Fruit fly (Drosophila melanogaster) whole organism, embryonic: Measurements from ENCODE around the gene CG32720.
A peak's percentile ranks its signal among the peaks of the same experiment; 100 is the strongest.

Experiments
- CG10565 ChIP-seq: fragments of 200-800 bp; sonication (Bioruptor generic); optimal IDR thresholded peaks from 3 replicates; lab custom pipeline; 2016; ENCODE audit warnings: missing biosample characterization, mild to moderate bottlenecking, missing genetic modification characterization
- CG11085 ChIP-seq: fragments of 200-800 bp; sonication (Bioruptor generic); IDR thresholded peaks from 2 replicates; pipeline ENCODE4 v1.3.6; 2022; ENCODE audit warnings: missing biosample characterization, missing genetic modification characterization
- CG12104 ChIP-seq: fragments of 200-800 bp; sonication (Bioruptor generic); optimal IDR thresholded peaks from 3 replicates; lab custom pipeline; 2016; ENCODE audit warnings: missing biosample characterization, missing genetic modification characterization
- CG13624 ChIP-seq: fragments of 200-800 bp; sonication (Bioruptor generic); optimal IDR thresholded peaks from 2 replicates; lab custom pipeline; 2016; ENCODE audit warnings: missing biosample characterization, missing genetic modification characterization
- CG15269 ChIP-seq: fragments of 200-800 bp; sonication (Bioruptor generic); optimal IDR thresholded peaks from 2 replicates; lab custom pipeline; 2018; ENCODE audit warnings: missing biosample characterization, mild to moderate bottlenecking, missing genetic modification characterization, moderate library complexity
- CG1529 ChIP-seq: fragments of 200-800 bp; sonication (Bioruptor generic); optimal IDR thresholded peaks from 3 replicates; lab custom pipeline; 2018; ENCODE audit warnings: missing biosample characterization, missing genetic modification characterization
- CG1602 ChIP-seq: fragments of 200-800 bp; sonication (Bioruptor generic); optimal IDR thresholded peaks from 3 replicates; lab custom pipeline; 2016; ENCODE audit warnings: missing biosample characterization, missing genetic modification characterization
- CG16779 ChIP-seq: fragments of 200-800 bp; sonication (Bioruptor generic); IDR thresholded peaks from 2 replicates; pipeline ENCODE4 v1.3.6; 2022; ENCODE audit warnings: missing biosample characterization, missing genetic modification characterization
- CG18476 ChIP-seq: fragments of 200-800 bp; sonication (Bioruptor generic); optimal IDR thresholded peaks from 2 replicates; lab custom pipeline; 2016; ENCODE audit warnings: missing biosample characterization, mild to moderate bottlenecking, missing genetic modification characterization
- CG2120 ChIP-seq: fragments of 200-800 bp; sonication (Bioruptor generic); optimal IDR thresholded peaks from 3 replicates; lab custom pipeline; 2016; ENCODE audit warnings: missing biosample characterization, missing genetic modification characterization
- CG30020 ChIP-seq: fragments of 200-800 bp; optimal IDR thresholded peaks from 2 replicates; lab custom pipeline; 2019; ENCODE audit warnings: missing biosample characterization, mild to moderate bottlenecking, missing genetic modification characterization, moderate library complexity
- CG32532 ChIP-seq: fragments of 200-800 bp; sonication (Bioruptor generic); IDR thresholded peaks from 2 replicates; pipeline ENCODE4 v1.3.6; 2022; ENCODE audit warnings: missing biosample characterization, missing genetic modification characterization
- CG3281 ChIP-seq: fragments of 200-800 bp; sonication (Bioruptor generic); optimal IDR thresholded peaks from 3 replicates; lab custom pipeline; 2017; ENCODE audit warnings: missing biosample characterization, mild to moderate bottlenecking, missing genetic modification characterization
- CG42726 ChIP-seq: fragments of 200-800 bp; sonication (Bioruptor generic); IDR thresholded peaks from 2 replicates; pipeline ENCODE4 v1.3.6; 2022; ENCODE audit warnings: missing biosample characterization, missing genetic modification characterization; ENCODE audit not compliant: partially characterized antibody
- CG4424 ChIP-seq: fragments of 200-800 bp; sonication (Bioruptor generic); optimal IDR thresholded peaks from 3 replicates; lab custom pipeline; 2016; ENCODE audit warnings: missing biosample characterization, missing genetic modification characterization
- CG4617 ChIP-seq: fragments of 200-800 bp; sonication (Bioruptor generic); optimal IDR thresholded peaks from 3 replicates; lab custom pipeline; 2016; ENCODE audit warnings: missing biosample characterization, missing genetic modification characterization, borderline replicate concordance
- CG6683 ChIP-seq: fragments of 200-800 bp; sonication (Bioruptor generic); optimal IDR thresholded peaks from 2 replicates; lab custom pipeline; 2017; ENCODE audit warnings: missing biosample characterization, mild to moderate bottlenecking, missing genetic modification characterization, missing genetic modification reagents
- CG6689 ChIP-seq: fragments of 200-800 bp; sonication (Bioruptor generic); IDR thresholded peaks from 2 replicates; pipeline ENCODE4 v1.3.6; 2022; ENCODE audit warnings: missing biosample characterization, missing genetic modification characterization
- CG7839 ChIP-seq: fragments of 200-800 bp; sonication (Bioruptor generic); optimal IDR thresholded peaks from 3 replicates; lab custom pipeline; 2018; ENCODE audit warnings: missing biosample characterization, mild to moderate bottlenecking, missing genetic modification characterization, moderate library complexity
- CG8089 ChIP-seq: fragments of 200-800 bp; sonication (Bioruptor generic); optimal IDR thresholded peaks from 3 replicates; lab custom pipeline; 2016; ENCODE audit warnings: missing biosample characterization, missing genetic modification characterization
- CG8944 ChIP-seq: fragments of 200-800 bp; sonication (Bioruptor generic); optimal IDR thresholded peaks from 3 replicates; lab custom pipeline; 2016; ENCODE audit warnings: missing biosample characterization, missing genetic modification characterization
- CG9215 ChIP-seq: fragments of 200-800 bp; sonication (Bioruptor generic); IDR thresholded peaks from 2 replicates; pipeline ENCODE4 v1.3.6; 2022; ENCODE audit warnings: missing biosample characterization, missing genetic modification characterization
- CG9932 ChIP-seq: fragments of 200-800 bp; sonication (Bioruptor generic); IDR thresholded peaks from 2 replicates; pipeline ENCODE4 v1.3.6; 2022; ENCODE audit warnings: missing biosample characterization, missing genetic modification characterization
- CoRest ChIP-seq: fragments of 200-800 bp; sonication (Bioruptor generic); optimal IDR thresholded peaks from 3 replicates; lab custom pipeline; 2018; ENCODE audit warnings: missing biosample characterization, mild to moderate bottlenecking, missing genetic modification characterization, moderate library complexity
- CrebB ChIP-seq: fragments of 200-800 bp; sonication (Bioruptor generic); optimal IDR thresholded peaks from 3 replicates; lab custom pipeline; 2018; ENCODE audit warnings: missing biosample characterization, mild to moderate bottlenecking, missing genetic modification characterization
- Dip3 ChIP-seq: fragments of 200-800 bp; sonication (Bioruptor generic); optimal IDR thresholded peaks from 3 replicates; lab custom pipeline; 2016; ENCODE audit warnings: missing biosample characterization, missing genetic modification characterization
- Drgx ChIP-seq: fragments of 200-800 bp; sonication (Bioruptor generic); IDR thresholded peaks from 2 replicates; pipeline ENCODE4 v1.3.6; 2022; ENCODE audit warnings: missing biosample characterization, missing genetic modification characterization
- Elba2 ChIP-seq: fragments of 200-800 bp; sonication (Bioruptor generic); optimal IDR thresholded peaks from 3 replicates; lab custom pipeline; 2016; ENCODE audit warnings: missing biosample characterization, missing genetic modification characterization
- Mad ChIP-seq: fragments of 200-800 bp; sonication (Bioruptor generic); optimal IDR thresholded peaks from 2 replicates; lab custom pipeline; 2016; ENCODE audit warnings: missing biosample characterization, missing genetic modification characterization
- Meics ChIP-seq: fragments of 200-800 bp; sonication (Bioruptor generic); optimal IDR thresholded peaks from 2 replicates; lab custom pipeline; 2017; ENCODE audit warnings: missing biosample characterization, mild to moderate bottlenecking, missing genetic modification characterization
- Nf-YC ChIP-seq: fragments of 200-800 bp; optimal IDR thresholded peaks from 3 replicates; lab custom pipeline; 2019; ENCODE audit warnings: missing biosample characterization, mild to moderate bottlenecking, missing genetic modification characterization, moderate library complexity
- Oli ChIP-seq: fragments of 200-800 bp; sonication (Bioruptor generic); optimal IDR thresholded peaks from 2 replicates; lab custom pipeline; 2018; ENCODE audit warnings: missing biosample characterization, mild to moderate bottlenecking, missing genetic modification characterization, moderate library complexity
- PHDP ChIP-seq: fragments of 200-800 bp; sonication (Bioruptor generic); optimal IDR thresholded peaks from 3 replicates; lab custom pipeline; 2018; ENCODE audit warnings: missing biosample characterization, mild to moderate bottlenecking, missing genetic modification characterization, moderate library complexity
- Rfx ChIP-seq: fragments of 200-800 bp; sonication (Bioruptor generic); IDR thresholded peaks from 2 replicates; pipeline ENCODE4 v1.3.6; 2022; ENCODE audit warnings: missing biosample characterization, missing genetic modification characterization
- Six4 ChIP-seq: fragments of 200-800 bp; sonication (Bioruptor generic); optimal IDR thresholded peaks from 2 replicates; lab custom pipeline; 2016; ENCODE audit warnings: missing biosample characterization, missing genetic modification characterization
- Trl ChIP-seq, 3 experiments: fragments of >200 bp in 2 of 3; fragments of 200-800 bp in 1 of 3; sonication (Bioruptor generic) in 1 of 3; optimal IDR thresholded peaks; 2 replicates in 1 of 3; 3 replicates in 2 of 3; lab custom pipeline; 2016 to 2017; ENCODE audit warnings: missing biosample characterization in 1 of 3, missing genetic modification characterization in 1 of 3
- amos ChIP-seq: fragments of 200-800 bp; sonication (Bioruptor generic); IDR thresholded peaks from 2 replicates; pipeline ENCODE4 v1.3.6; 2022; ENCODE audit warnings: missing biosample characterization, missing genetic modification characterization; ENCODE audit not compliant: partially characterized antibody
- ash1 ChIP-seq: fragments of 200-800 bp; sonication (Bioruptor generic); optimal IDR thresholded peaks from 2 replicates; lab custom pipeline; 2018; ENCODE audit warnings: missing biosample characterization, mild to moderate bottlenecking, missing genetic modification characterization
- br ChIP-seq: fragments of >200 bp; optimal IDR thresholded peaks from 2 replicates; lab custom pipeline; 2017
- cad ChIP-seq: fragments of >200 bp; optimal IDR thresholded peaks from 2 replicates; lab custom pipeline; 2017; ENCODE audit warnings: missing biosample characterization, missing genetic modification characterization
- cas ChIP-seq: fragments of 200-800 bp; sonication (Bioruptor generic); IDR thresholded peaks from 2 replicates; pipeline ENCODE4 v1.3.6; 2022; ENCODE audit warnings: missing biosample characterization, missing genetic modification characterization
- dmrt99B ChIP-seq: fragments of 200-800 bp; sonication (Bioruptor generic); optimal IDR thresholded peaks from 2 replicates; lab custom pipeline; 2018; ENCODE audit warnings: missing biosample characterization, mild to moderate bottlenecking, missing genetic modification characterization, moderate library complexity
- dysf ChIP-seq: fragments of 200-800 bp; sonication (Bioruptor generic); IDR thresholded peaks from 3 replicates; pipeline ENCODE4 v1.3.6; 2022; ENCODE audit warnings: missing biosample characterization, missing genetic modification characterization
- fd64A ChIP-seq: fragments of 200-800 bp; sonication (Bioruptor generic); optimal IDR thresholded peaks from 3 replicates; lab custom pipeline; 2018; ENCODE audit warnings: missing biosample characterization, mild to moderate bottlenecking, missing genetic modification characterization
- fd96Cb ChIP-seq: fragments of 200-800 bp; sonication (Bioruptor generic); optimal IDR thresholded peaks from 2 replicates; lab custom pipeline; 2018; ENCODE audit warnings: missing biosample characterization, mild to moderate bottlenecking, missing genetic modification characterization, moderate library complexity
- fu2 ChIP-seq: fragments of 200-800 bp; sonication (Bioruptor generic); optimal IDR thresholded peaks from 2 replicates; lab custom pipeline; 2016; ENCODE audit warnings: missing biosample characterization, missing genetic modification characterization
- peb ChIP-seq: fragments of 200-800 bp; sonication (Bioruptor generic); IDR thresholded peaks from 2 replicates; pipeline ENCODE4 v1.3.6; 2022; ENCODE audit warnings: missing biosample characterization, missing genetic modification characterization
- row ChIP-seq: fragments of 200-800 bp; sonication (Bioruptor generic); IDR thresholded peaks from 3 replicates; pipeline ENCODE4 v1.3.6; 2022; ENCODE audit warnings: missing biosample characterization, missing genetic modification characterization
- salm ChIP-seq: fragments of 200-800 bp; sonication (Bioruptor generic); optimal IDR thresholded peaks from 2 replicates; lab custom pipeline; 2018; ENCODE audit warnings: missing biosample characterization, mild to moderate bottlenecking, missing genetic modification characterization
- slou ChIP-seq: fragments of 200-800 bp; sonication (Bioruptor generic); optimal IDR thresholded peaks from 3 replicates; lab custom pipeline; 2016; ENCODE audit warnings: missing biosample characterization, missing genetic modification characterization
- stc ChIP-seq: fragments of 200-800 bp; sonication (Bioruptor generic); IDR thresholded peaks from 2 replicates; pipeline ENCODE4 v1.3.6; 2022; ENCODE audit warnings: missing biosample characterization, missing genetic modification characterization

CG32720 gene

dm6 chrX:7579810-7580209 is 43.1 kb upstream of the CG32720 start (continued):
- no peak for TF ChIP-seq CG12104 (GFP tag; lab: Kevin White, UChicago)
- TF ChIP-seq CG11085 (GFP tag; lab: Robert Waterston, UW) = no peak
- no peak for TF ChIP-seq CG10565 (GFP tag; lab: Kevin White, UChicago)
- no peak for TF ChIP-seq CG6683 (GFP tag; lab: Kevin White, UChicago)
- peak; percentile 6 for TF ChIP-seq CG18476 (GFP tag; lab: Kevin White, UChicago)
- peak; percentile 7 for TF ChIP-seq CG8089
- no peak for TF ChIP-seq peb (GFP tag; lab: Robert Waterston, UW)
- TF ChIP-seq fd96Cb (tag; lab: Kevin White, UChicago) = no peak
- no peak for TF ChIP-seq ash1 (GFP tag; lab: Kevin White, UChicago)
- TF ChIP-seq Elba2 = no peak
- no peak for TF ChIP-seq CG6689 (GFP tag; lab: Robert Waterston, UW)
- no peak for TF ChIP-seq br (lab: Kevin White, UChicago)

- TF ChIP-seq dysf (GFP tag; lab: Robert Waterston, UW) (0 out of 3 replicates have a peak, but pooled peaks have one; percentile 39), CG42726 (GFP tag; lab: Robert Waterston, UW) (no peak), CG1529 (no peak), CG3281 (GFP tag; lab: Kevin White, UChicago) (peak; percentile 17), PHDP (tag; lab: Kevin White, UChicago) (peak; percentile 13), CG1602 (GFP tag; lab: Kevin White, UChicago) (no peak), CG15269 (tag; lab: Kevin White, UChicago) (peak; percentile 27), dmrt99B (tag; lab: Kevin White, UChicago) (peak; percentile 3), Six4 (GFP tag; lab: Kevin White, UChicago) (no peak), fd64A (no peak), cad (GFP tag; lab: Kevin White, UChicago) (no peak), fu2 (GFP tag; lab: Kevin White, UChicago) (no peak), CG4424 (GFP tag; lab: Kevin White, UChicago) (no peak), stc (GFP tag; lab: Robert Waterston, UW) (no peak), Drgx (peak; percentile 56; the same call in 1 of the 2 replicates), Dip3 (no peak), CG2120 (GFP tag; lab: Kevin White, UChicago) (peak; percentile 27), CG13624 (GFP tag; lab: Kevin White, UChicago) (no peak), amos (GFP tag; lab: Robert Waterston, UW) (no peak), Nf-YC (no peak), salm (tag; lab: Kevin White, UChicago) (no peak), CG7839 (peak; percentile 39), CrebB (tag; lab: Kevin White, UChicago) (no peak), CG9932 (GFP tag; lab: Robert Waterston, UW) (0 out of 2 replicates have a peak, but pooled peaks have one; percentile 20), CG11085 (GFP tag; lab: Robert Waterston, UW) (no peak), CoRest (tag; lab: Kevin White, UChicago) (peak; percentile 5), slou (no peak), CG8944 (GFP tag; lab: Kevin White, UChicago) (no peak), Trl (optimal IDR thresholded peaks at IDR 0.05; lab: Kevin White, UChicago) (no peak), Trl (GFP tag; optimal IDR thresholded peaks at IDR 0.05; lab: Kevin White, UChicago) (no peak), CG32532 (GFP tag; lab: Robert Waterston, UW) (peak; percentile 45; the same call in 1 of the 2 replicates), CG30020 (tag; lab: Kevin White, UChicago) (no peak), row (GFP tag; lab: Robert Waterston, UW) (peak; percentile 37; the same call in 2 of the 3 replicates), Meics (GFP tag; lab: Kevin White, UChicago) (no peak), Oli (tag; lab: Kevin White, UChicago) (peak; percentile 10), CG9215 (GFP tag; lab: Robert Waterston, UW) (no peak), Mad (no peak), CG4617 (GFP tag; lab: Kevin White, UChicago) (no peak), cas (no peak), Rfx (peak; percentile 45; the same call in 1 of the 2 replicates), CG16779 (GFP tag; lab: Robert Waterston, UW) (no peak)
Observed at dm6 chrX:7579023-7579422, 42.3 kb upstream of the CG32720 start.
